Fruit fly (Drosophila melanogaster): ENCODE measurements around the gene CG5861.
A peak's percentile ranks its signal among the peaks of the same experiment; 100 is the strongest.

CG5861 gene

dm6 chr2L:16287602-16288392, 19.3 kb downstream of the CG5861 start, which contains the start of the genes crp and pkaap:
TSS of gene crp (minus strand) at chr2L:16287730.
TSS of gene pkaap (plus strand) at chr2L:16288290.
- TF ChIP-seq usp (GFP tag; optimal IDR thresholded peaks at IDR 0.05) (no peak), pan (optimal IDR thresholded peaks at IDR 0.05) (no peak), Dll (optimal IDR thresholded peaks at IDR 0.05) (no peak), EcR (GFP tag; optimal IDR thresholded peaks at IDR 0.05) (no peak), CG8478 (optimal IDR thresholded peaks at IDR 0.05) (no peak), psq (optimal IDR thresholded peaks at IDR 0.05) (no peak)

- TF ChIP-seq Dll (optimal IDR thresholded peaks at IDR 0.05) (no peak), CG8478 (optimal IDR thresholded peaks at IDR 0.05) (no peak), psq (optimal IDR thresholded peaks at IDR 0.05) (no peak), pan (optimal IDR thresholded peaks at IDR 0.05) (no peak)
Observed at dm6 chr2L:16287006-16287601, 20.0 kb downstream of the CG5861 start.

- no peak for TF ChIP-seq pan (optimal IDR thresholded peaks at IDR 0.05)
- no peak for TF ChIP-seq usp (GFP tag; optimal IDR thresholded peaks at IDR 0.05)
- peak; percentile 67 for TF ChIP-seq Dll (optimal IDR thresholded peaks at IDR 0.05)
- TF ChIP-seq EcR (GFP tag; optimal IDR thresholded peaks at IDR 0.05): no peak
- TF ChIP-seq CG8478 (optimal IDR thresholded peaks at IDR 0.05): no peak
- no peak for TF ChIP-seq psq (optimal IDR thresholded peaks at IDR 0.05)
Observed at dm6 chr2L:16286360-16287005, 20.6 kb downstream of the CG5861 start.

dm6 chr2L:16285692-16286359, 21.3 kb downstream of the CG5861 start:
- no peak for TF ChIP-seq EcR (GFP tag; optimal IDR thresholded peaks at IDR 0.05)
- no peak for TF ChIP-seq psq (optimal IDR thresholded peaks at IDR 0.05)
- TF ChIP-seq pan (optimal IDR thresholded peaks at IDR 0.05): no peak
- TF ChIP-seq CG8478 (optimal IDR thresholded peaks at IDR 0.05): no peak
- TF ChIP-seq Dll (optimal IDR thresholded peaks at IDR 0.05): no peak
- no peak for TF ChIP-seq usp (GFP tag; optimal IDR thresholded peaks at IDR 0.05)

DNA sequence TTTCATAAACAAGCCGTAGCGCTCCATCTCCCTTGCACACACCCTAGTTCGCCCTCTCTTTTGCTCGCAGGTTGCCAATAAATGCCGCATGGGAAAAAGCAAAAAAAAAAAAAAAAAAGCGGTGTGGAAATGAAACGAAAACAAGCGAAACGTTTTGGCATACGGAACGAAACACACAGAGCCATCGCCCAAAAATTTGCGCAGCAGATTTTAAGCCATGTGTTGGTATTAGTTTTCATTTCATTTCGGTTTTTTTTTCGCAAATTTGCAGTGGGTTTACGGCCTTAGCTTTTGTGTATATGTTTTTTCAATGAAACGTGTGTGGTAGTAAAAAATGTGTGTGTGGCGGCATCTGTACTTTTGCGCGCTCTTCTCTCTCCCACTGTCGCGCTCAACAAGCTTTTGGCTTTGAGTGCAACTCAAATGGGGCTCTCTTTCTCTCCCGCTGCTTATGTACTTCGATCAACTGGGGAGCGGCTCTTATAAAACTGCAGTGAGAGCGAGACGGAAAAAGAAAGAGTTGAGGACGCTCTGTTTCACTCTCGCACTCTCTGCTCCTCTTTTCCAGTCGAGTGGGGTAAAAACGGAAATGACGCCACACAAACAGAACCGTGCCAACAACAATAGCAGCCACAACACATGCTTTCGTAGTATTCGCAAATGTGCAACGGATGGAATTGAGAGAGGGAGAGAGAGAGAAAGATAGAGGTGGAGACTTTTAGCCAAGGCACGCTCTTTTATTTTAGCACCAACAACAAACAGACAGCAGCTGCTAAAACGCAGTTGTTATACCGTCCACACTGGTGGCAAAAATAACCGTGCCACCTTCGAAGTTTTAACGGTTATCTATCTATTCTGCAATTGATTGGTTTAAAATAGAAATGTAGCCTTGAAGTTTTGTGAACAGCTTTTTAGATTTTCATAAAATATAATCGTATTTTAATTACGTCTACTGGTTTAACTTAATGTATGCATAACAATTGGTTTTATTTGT, 22.5 kb downstream of the CG5861 start:
- TF ChIP-seq psq (optimal IDR thresholded peaks at IDR 0.05) (no peak), usp (GFP tag; optimal IDR thresholded peaks at IDR 0.05) (no peak), EcR (GFP tag; optimal IDR thresholded peaks at IDR 0.05) (peak in 1 of 2 experiments; percentile 45), CG8478 (optimal IDR thresholded peaks at IDR 0.05) (peak; percentile 58), pan (optimal IDR thresholded peaks at IDR 0.05) (no peak), Dll (optimal IDR thresholded peaks at IDR 0.05) (peak; percentile 76)

DNA sequence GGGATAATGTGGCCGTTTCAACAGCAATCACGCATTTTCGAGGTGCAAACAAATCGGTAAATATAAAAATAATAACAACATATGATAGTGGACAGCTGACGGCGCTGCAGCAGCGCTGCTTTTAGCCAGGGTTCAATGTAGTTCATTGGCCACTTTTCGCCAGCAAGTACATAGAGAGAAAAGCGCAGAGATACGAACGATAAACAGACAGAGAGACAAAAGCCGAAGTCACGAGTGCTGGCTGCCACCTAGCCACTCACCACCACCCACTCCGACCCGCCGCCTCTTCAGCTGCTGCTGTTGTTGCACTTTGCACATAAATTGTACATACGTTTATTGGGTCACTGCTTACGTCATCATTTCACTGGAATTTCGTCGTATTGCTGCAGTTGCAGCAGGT, 24.2 kb downstream of the CG5861 start:
- no peak for TF ChIP-seq Dll (optimal IDR thresholded peaks at IDR 0.05)
- peak in 1 of 2 experiments; percentile 15 for TF ChIP-seq EcR (GFP tag; optimal IDR thresholded peaks at IDR 0.05)

- no peak for TF ChIP-seq pan (optimal IDR thresholded peaks at IDR 0.05)
- TF ChIP-seq psq (optimal IDR thresholded peaks at IDR 0.05): no peak
- TF ChIP-seq CG8478 (optimal IDR thresholded peaks at IDR 0.05): no peak
- TF ChIP-seq Dll (optimal IDR thresholded peaks at IDR 0.05): no peak
- peak in 1 of 2 experiments; percentile 78 for TF ChIP-seq EcR (GFP tag; optimal IDR thresholded peaks at IDR 0.05)
- no peak for TF ChIP-seq usp (GFP tag; optimal IDR thresholded peaks at IDR 0.05)
Observed at dm6 chr2L:16282077-16282471, 25.0 kb downstream of the CG5861 start.

- TF ChIP-seq usp (GFP tag; optimal IDR thresholded peaks at IDR 0.05) (no peak), EcR (GFP tag; optimal IDR thresholded peaks at IDR 0.05) (no peak), pan (optimal IDR thresholded peaks at IDR 0.05) (no peak), psq (optimal IDR thresholded peaks at IDR 0.05) (no peak), Dll (optimal IDR thresholded peaks at IDR 0.05) (peak; percentile 45)
Observed at dm6 chr2L:16281419-16282076, 25.6 kb downstream of the CG5861 start.

- TF ChIP-seq CG8478 (optimal IDR thresholded peaks at IDR 0.05): no peak
- TF ChIP-seq EcR (GFP tag; optimal IDR thresholded peaks at IDR 0.05): no peak
- no peak for TF ChIP-seq Dll (optimal IDR thresholded peaks at IDR 0.05)
- TF ChIP-seq pan (optimal IDR thresholded peaks at IDR 0.05): no peak
- TF ChIP-seq psq (optimal IDR thresholded peaks at IDR 0.05): no peak
- no peak for TF ChIP-seq usp (GFP tag; optimal IDR thresholded peaks at IDR 0.05)
Observed at dm6 chr2L:16279774-16280252, 27.3 kb downstream of the CG5861 start.

DNA sequence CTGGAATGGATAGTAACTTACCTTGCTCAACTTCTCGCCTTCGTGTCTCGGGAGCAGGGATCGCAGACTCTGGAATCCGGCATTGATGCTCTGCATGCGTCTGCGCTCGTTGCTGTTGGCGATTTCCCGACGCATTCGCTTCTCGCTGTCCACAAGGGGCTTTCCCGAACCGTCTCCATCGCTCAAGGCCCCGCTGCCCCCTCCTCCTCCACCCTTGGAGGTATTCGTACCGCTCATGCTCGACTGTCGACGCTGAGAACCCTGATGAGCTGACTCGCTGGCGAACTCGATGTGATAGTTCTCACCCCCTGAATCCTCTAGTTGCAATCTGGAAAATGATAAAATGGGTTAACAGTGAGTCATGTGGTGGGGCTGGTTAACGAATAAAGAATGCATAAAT, 28.3 kb downstream of the CG5861 start:
- TF ChIP-seq pan (optimal IDR thresholded peaks at IDR 0.05) (no peak), psq (optimal IDR thresholded peaks at IDR 0.05) (no peak), Dll (optimal IDR thresholded peaks at IDR 0.05) (no peak), EcR (GFP tag; optimal IDR thresholded peaks at IDR 0.05) (no peak)
